Fruit fly (Drosophila melanogaster) whole organism, embryonic: ENCODE measurements around the gene CG11030.
A peak's percentile ranks its signal among the peaks of the same experiment; 100 is the strongest.

Experiments
- Aef1 ChIP-seq: fragments of 200-800 bp; sonication (Bioruptor generic); IDR thresholded peaks from 3 replicates; pipeline ENCODE4 v1.3.6; 2022; ENCODE audit warnings: missing biosample characterization, missing genetic modification characterization
- B-H2 ChIP-seq: fragments of 200-800 bp; sonication (Bioruptor generic); optimal IDR thresholded peaks from 2 replicates; lab custom pipeline; 2018; ENCODE audit warnings: missing biosample characterization, mild to moderate bottlenecking, missing genetic modification characterization
- CG11504 ChIP-seq: fragments of 200-800 bp; sonication (Bioruptor generic); optimal IDR thresholded peaks from 3 replicates; lab custom pipeline; 2019; ENCODE audit warnings: missing biosample characterization, mild to moderate bottlenecking, missing genetic modification characterization, moderate library complexity
- CG11695 ChIP-seq: fragments of 200-800 bp; sonication (Bioruptor generic); IDR thresholded peaks from 3 replicates; pipeline ENCODE4 v1.3.6; 2022; ENCODE audit warnings: missing biosample characterization, missing genetic modification characterization
- CG12391 ChIP-seq: fragments of 200-800 bp; sonication (Bioruptor generic); optimal IDR thresholded peaks from 3 replicates; lab custom pipeline; 2018; ENCODE audit warnings: missing biosample characterization, mild to moderate bottlenecking, missing genetic modification characterization, moderate library complexity
- CG12769 ChIP-seq: fragments of 200-800 bp; sonication (Bioruptor generic); optimal IDR thresholded peaks from 2 replicates; lab custom pipeline; 2019; ENCODE audit warnings: missing biosample characterization, mild to moderate bottlenecking, missing genetic modification characterization, moderate library complexity
- CG13775 ChIP-seq: fragments of 200-800 bp; sonication (Bioruptor generic); optimal IDR thresholded peaks from 3 replicates; lab custom pipeline; 2017; ENCODE audit warnings: missing biosample characterization, mild to moderate bottlenecking, missing genetic modification characterization
- CG14441 ChIP-seq: fragments of 200-800 bp; sonication (Bioruptor generic); IDR thresholded peaks from 2 replicates; pipeline ENCODE4 v1.3.6; 2022; ENCODE audit warnings: missing biosample characterization, missing genetic modification characterization
- CG1603 ChIP-seq: fragments of 200-800 bp; sonication (Bioruptor generic); optimal IDR thresholded peaks from 2 replicates; lab custom pipeline; 2019; ENCODE audit warnings: missing biosample characterization, mild to moderate bottlenecking, missing genetic modification characterization, moderate library complexity
- CG17359 ChIP-seq: fragments of 200-800 bp; sonication (Bioruptor generic); optimal IDR thresholded peaks from 3 replicates; lab custom pipeline; 2018; ENCODE audit warnings: missing biosample characterization, mild to moderate bottlenecking, missing genetic modification characterization, moderate library complexity
- CG18262 ChIP-seq: fragments of 200-800 bp; optimal IDR thresholded peaks from 3 replicates; lab custom pipeline; 2019; ENCODE audit warnings: missing biosample characterization, mild to moderate bottlenecking, missing genetic modification characterization, moderate library complexity
- CG30403 ChIP-seq: fragments of 200-800 bp; sonication (Bioruptor generic); optimal IDR thresholded peaks from 3 replicates; lab custom pipeline; 2016; ENCODE audit warnings: missing biosample characterization, missing genetic modification characterization
- CG3065 ChIP-seq: fragments of 200-800 bp; sonication (Bioruptor generic); optimal IDR thresholded peaks from 2 replicates; lab custom pipeline; 2016; ENCODE audit warnings: missing biosample characterization, missing genetic modification characterization
- CG3847 ChIP-seq: fragments of 200-800 bp; sonication (Bioruptor generic); IDR thresholded peaks from 2 replicates; pipeline ENCODE4 v1.3.6; 2022; ENCODE audit warnings: missing biosample characterization, missing genetic modification characterization
- CG6175 ChIP-seq: fragments of 200-800 bp; sonication (Bioruptor generic); IDR thresholded peaks from 3 replicates; pipeline ENCODE4 v1.3.6; 2022; ENCODE audit warnings: missing biosample characterization, missing genetic modification characterization
- CG6689 ChIP-seq: fragments of 200-800 bp; sonication (Bioruptor generic); IDR thresholded peaks from 2 replicates; pipeline ENCODE4 v1.3.6; 2022; ENCODE audit warnings: missing biosample characterization, missing genetic modification characterization
- CG7271 ChIP-seq: fragments of 200-800 bp; sonication (Bioruptor generic); optimal IDR thresholded peaks from 2 replicates; lab custom pipeline; 2018; ENCODE audit warnings: missing biosample characterization, mild to moderate bottlenecking, missing genetic modification characterization, moderate library complexity
- CG7928 ChIP-seq: fragments of 200-800 bp; sonication (Bioruptor generic); optimal IDR thresholded peaks from 2 replicates; lab custom pipeline; 2017; ENCODE audit warnings: missing biosample characterization, mild to moderate bottlenecking, missing genetic modification characterization
- CG7963 ChIP-seq: fragments of 200-800 bp; sonication (Bioruptor generic); IDR thresholded peaks from 3 replicates; pipeline ENCODE4 v1.3.6; 2022; ENCODE audit warnings: missing biosample characterization, missing genetic modification characterization; ENCODE audit not compliant: partially characterized antibody
- CG8765 ChIP-seq: fragments of 200-800 bp; sonication (Bioruptor generic); IDR thresholded peaks from 2 replicates; pipeline ENCODE4 v1.3.6; 2022; ENCODE audit warnings: missing biosample characterization, missing genetic modification characterization
- CG9437 ChIP-seq: fragments of 200-800 bp; sonication (Bioruptor generic); optimal IDR thresholded peaks from 2 replicates; lab custom pipeline; 2018; ENCODE audit warnings: missing biosample characterization, mild to moderate bottlenecking, missing genetic modification characterization
- CG9797 ChIP-seq: fragments of 200-800 bp; sonication (Bioruptor generic); optimal IDR thresholded peaks from 3 replicates; lab custom pipeline; 2018; ENCODE audit warnings: missing biosample characterization, mild to moderate bottlenecking, missing genetic modification characterization
- CoRest ChIP-seq: fragments of 200-800 bp; sonication (Bioruptor generic); optimal IDR thresholded peaks from 3 replicates; lab custom pipeline; 2018; ENCODE audit warnings: missing biosample characterization, mild to moderate bottlenecking, missing genetic modification characterization, moderate library complexity
- E2f1 ChIP-seq: fragments of 200-800 bp; sonication (Bioruptor generic); IDR thresholded peaks from 2 replicates; pipeline ENCODE4 v1.3.6; 2022; ENCODE audit warnings: missing biosample characterization, missing genetic modification characterization
- GATAe ChIP-seq: fragments of 200-800 bp; sonication (Bioruptor generic); conservative IDR thresholded peaks from 2 replicates; pipeline ENCODE4 v1.3.6; 2022; ENCODE audit warnings: missing biosample characterization, missing genetic modification characterization
- H2.0 ChIP-seq: fragments of 200-800 bp; sonication (Bioruptor generic); IDR thresholded peaks from 2 replicates; pipeline ENCODE4 v1.3.6; 2022; ENCODE audit warnings: missing biosample characterization, missing genetic modification characterization
- HLH3B ChIP-seq: fragments of 200-800 bp; sonication (Bioruptor generic); IDR thresholded peaks from 2 replicates; pipeline ENCODE4 v1.3.6; 2022; ENCODE audit warnings: missing biosample characterization, missing genetic modification characterization
- Med ChIP-seq: fragments of 200-800 bp; sonication (Bioruptor generic); peaks from one replicate; lab custom pipeline; 2016; ENCODE audit warnings: missing biosample characterization, missing genetic modification characterization, mild to moderate bottlenecking, inconsistent platforms, moderate library complexity
- Pdp1 ChIP-seq, 2 experiments: fragments of 200-800 bp; sonication (Bioruptor generic); optimal IDR thresholded peaks; 3 replicates each; lab custom pipeline; 2016; ENCODE audit warnings: missing biosample characterization in 2 of 2, missing genetic modification characterization in 2 of 2, mild to moderate bottlenecking in 1 of 2, moderate library complexity in 1 of 2
- Sox102F ChIP-seq: fragments of 200-800 bp; sonication (Bioruptor generic); optimal IDR thresholded peaks from 2 replicates; lab custom pipeline; 2018; ENCODE audit warnings: missing biosample characterization, mild to moderate bottlenecking, missing genetic modification characterization, moderate library complexity
- Usf ChIP-seq: fragments of 200-800 bp; sonication (Bioruptor generic); optimal IDR thresholded peaks from 2 replicates; lab custom pipeline; 2017; ENCODE audit warnings: missing genotype, missing biosample characterization, missing genetic modification characterization
- Vsx1 ChIP-seq: fragments of 200-800 bp; sonication (Bioruptor generic); optimal IDR thresholded peaks from 2 replicates; lab custom pipeline; 2017; ENCODE audit warnings: missing biosample characterization, mild to moderate bottlenecking, missing genetic modification characterization, missing genetic modification reagents
- ap ChIP-seq: fragments of 200-800 bp; sonication (Bioruptor generic); IDR thresholded peaks from 2 replicates; pipeline ENCODE4 v1.3.6; 2022; ENCODE audit warnings: missing biosample characterization, missing genetic modification characterization
- caup ChIP-seq: fragments of 200-800 bp; sonication (Bioruptor generic); optimal IDR thresholded peaks from 3 replicates; lab custom pipeline; 2017; ENCODE audit warnings: missing biosample characterization, mild to moderate bottlenecking, missing genetic modification characterization, moderate library complexity; ENCODE audit not compliant: severe bottlenecking
- ci ChIP-seq: fragments of 200-800 bp; sonication (Bioruptor generic); IDR thresholded peaks from 3 replicates; pipeline ENCODE4 v1.3.6; 2022; ENCODE audit warnings: missing biosample characterization, missing genetic modification characterization
- cwo ChIP-seq: fragments of 200-800 bp; sonication (Bioruptor generic); optimal IDR thresholded peaks from 3 replicates; lab custom pipeline; 2017; ENCODE audit warnings: missing biosample characterization, missing genetic modification characterization, mild to moderate bottlenecking, moderate library complexity, missing genetic modification reagents
- danr ChIP-seq: fragments of 200-800 bp; sonication (Bioruptor generic); IDR thresholded peaks from 2 replicates; pipeline ENCODE4 v1.3.6; 2022; ENCODE audit warnings: missing biosample characterization, missing genetic modification characterization
- esg ChIP-seq: fragments of 200-800 bp; sonication (Bioruptor generic); conservative IDR thresholded peaks from 2 replicates; pipeline ENCODE4 v1.3.6; 2022; ENCODE audit warnings: missing biosample characterization, missing genetic modification characterization
- gem ChIP-seq: fragments of 200-800 bp; sonication (Bioruptor generic); optimal IDR thresholded peaks from 2 replicates; lab custom pipeline; 2019; ENCODE audit warnings: missing biosample characterization, mild to moderate bottlenecking, missing genetic modification characterization, moderate library complexity
- hkb ChIP-seq, 2 experiments: fragments of 200-800 bp in 1 of 2; fragments of >200 bp in 1 of 2; sonication (Bioruptor generic) in 1 of 2; IDR thresholded peaks in 1 of 2; optimal IDR thresholded peaks in 1 of 2; 2 replicates each; pipeline versions ENCODE4 v1.3.6 to Lab custom; 2017 to 2022; ENCODE audit warnings: missing biosample characterization in 1 of 2, missing genetic modification characterization in 1 of 2
- sqz ChIP-seq: fragments of 200-800 bp; sonication (Bioruptor generic); optimal IDR thresholded peaks from 3 replicates; lab custom pipeline; 2018; ENCODE audit warnings: missing biosample characterization, mild to moderate bottlenecking, missing genetic modification characterization
- tio ChIP-seq: fragments of 200-800 bp; sonication (Bioruptor generic); optimal IDR thresholded peaks from 2 replicates; lab custom pipeline; 2017; ENCODE audit warnings: missing biosample characterization, missing genetic modification characterization, inconsistent platforms
- unpg ChIP-seq: fragments of 200-800 bp; sonication (Bioruptor generic); optimal IDR thresholded peaks from 3 replicates; lab custom pipeline; 2018; ENCODE audit warnings: missing biosample characterization, mild to moderate bottlenecking, missing genetic modification characterization, moderate library complexity
- vvl ChIP-seq: fragments of 200-800 bp; sonication (Bioruptor generic); IDR thresholded peaks from 2 replicates; pipeline ENCODE4 v1.3.6; 2022; ENCODE audit warnings: missing biosample characterization, missing genetic modification characterization
- z ChIP-seq: fragments of 200-800 bp; sonication (Bioruptor generic); IDR thresholded peaks from 3 replicates; pipeline ENCODE4 v1.3.6; 2022; ENCODE audit warnings: missing biosample characterization, missing genetic modification characterization

Gene CG11030

dm6 chr2L:5743537-5744148, 19.2 kb downstream of the CG11030 start (continued):
- TF ChIP-seq ci (GFP tag; lab: Robert Waterston, UW) = peak; percentile 61; the same call in 2 of the 3 replicates
- TF ChIP-seq sqz (GFP tag; lab: Kevin White, UChicago) = no peak
- TF ChIP-seq CG18262 = no peak
- no peak for TF ChIP-seq CG6689 (GFP tag; lab: Robert Waterston, UW)
- TF ChIP-seq CG14441 (GFP tag; lab: Robert Waterston, UW) = peak; percentile 69
- no peak for TF ChIP-seq CG8765
- TF ChIP-seq CG13775 (GFP tag; lab: Kevin White, UChicago) = no peak
- peak; percentile 11; the same call in 1 of the 2 replicates for TF ChIP-seq E2f1 (GFP tag; lab: Robert Waterston, UW)
- TF ChIP-seq esg (GFP tag; lab: Robert Waterston, UW) = 0 out of 2 replicates have a peak, but pooled peaks have one; percentile 12
- peak; percentile 60 for TF ChIP-seq Med (GFP tag; lab: Kevin White, UChicago)
- TF ChIP-seq gem (tag; lab: Kevin White, UChicago) = peak; percentile 63
- peak; percentile 21 for TF ChIP-seq CG12391 (tag; lab: Kevin White, UChicago)
- TF ChIP-seq CG12769 (tag; lab: Kevin White, UChicago) = peak; percentile 15
- TF ChIP-seq hkb (optimal IDR thresholded peaks at IDR 0.05; lab: Kevin White, UChicago) = no peak
- TF ChIP-seq hkb (GFP tag; IDR thresholded peaks at IDR 0.05; lab: Robert Waterston, UW) = peak; percentile 55
- no peak for TF ChIP-seq CG9797
- peak; percentile 12 for TF ChIP-seq CG9437 (GFP tag; lab: Kevin White, UChicago)
- TF ChIP-seq CG11504 (tag; lab: Kevin White, UChicago) = peak; percentile 99
- no peak for TF ChIP-seq GATAe (GFP tag; lab: Robert Waterston, UW)
- no peak for TF ChIP-seq z (GFP tag; lab: Robert Waterston, UW)
- TF ChIP-seq HLH3B (GFP tag; lab: Robert Waterston, UW) = peak; percentile 47; the same call in 1 of the 2 replicates
- TF ChIP-seq CG17359 = peak; percentile 40
- TF ChIP-seq CG11695 = peak; percentile 19; the same call in 1 of the 3 replicates
- peak; percentile 41 for TF ChIP-seq CG30403
- no peak for TF ChIP-seq CG7963 (GFP tag; lab: Robert Waterston, UW)
- peak; percentile 46 for TF ChIP-seq CG1603 (tag; lab: Kevin White, UChicago)
- peak; percentile 20 for TF ChIP-seq CoRest (tag; lab: Kevin White, UChicago)
- TF ChIP-seq caup (GFP tag; lab: Kevin White, UChicago) = peak; percentile 2
- TF ChIP-seq CG7928 (GFP tag; lab: Kevin White, UChicago) = no peak
- TF ChIP-seq ap = no peak
- TF ChIP-seq danr = no peak
- peak in 1 of 2 experiments; percentile 55 for TF ChIP-seq Pdp1 (GFP tag; optimal IDR thresholded peaks at IDR 0.05; lab: Kevin White, UChicago)
- TF ChIP-seq Usf = no peak
- 0 out of 2 replicates have a peak, but pooled peaks have one; percentile 20 for TF ChIP-seq H2.0 (GFP tag; lab: Robert Waterston, UW)
- TF ChIP-seq CG3847 (GFP tag; lab: Robert Waterston, UW) = no peak
- TF ChIP-seq CG3065 (GFP tag; lab: Kevin White, UChicago) = peak; percentile 38
- TF ChIP-seq CG6175 (GFP tag; lab: Robert Waterston, UW) = no peak
- peak; percentile 73 for TF ChIP-seq vvl (GFP tag; lab: Robert Waterston, UW)
- no peak for TF ChIP-seq cwo (GFP tag; lab: Kevin White, UChicago)
- no peak for TF ChIP-seq Vsx1 (GFP tag; lab: Kevin White, UChicago)
- no peak for TF ChIP-seq B-H2
- peak; percentile 56 for TF ChIP-seq Sox102F (GFP tag; lab: Kevin White, UChicago)
- TF ChIP-seq tio (GFP tag; lab: Kevin White, UChicago) = no peak
- no peak for TF ChIP-seq Aef1 (GFP tag; lab: Robert Waterston, UW)
- TF ChIP-seq unpg (GFP tag; lab: Kevin White, UChicago) = peak; percentile 47
- TF ChIP-seq CG7271 (tag; lab: Kevin White, UChicago) = no peak
